Fruit fly (Drosophila melanogaster) whole organism, embryonic: ENCODE data around the gene CG43401.

ENCODE experiments used
- BtbVII ChIP-seq: fragments of 200-800 bp; sonication (Bioruptor generic); optimal IDR thresholded peaks from 3 replicates; lab custom pipeline; 2017; ENCODE audit warnings: missing biosample characterization, mild to moderate bottlenecking, missing genetic modification characterization
- Bteb2 ChIP-seq: fragments of 200-800 bp; sonication (Bioruptor generic); optimal IDR thresholded peaks from 2 replicates; lab custom pipeline; 2016; ENCODE audit warnings: missing biosample characterization, missing genetic modification characterization
- CG10462 ChIP-seq: fragments of 200-800 bp; sonication (Bioruptor generic); optimal IDR thresholded peaks from 2 replicates; lab custom pipeline; 2016; ENCODE audit warnings: missing biosample characterization, missing genetic modification characterization
- CG11093 ChIP-seq: fragments of 200-800 bp; sonication (Bioruptor generic); IDR thresholded peaks from 3 replicates; pipeline ENCODE4 v1.3.6; 2022; ENCODE audit warnings: missing biosample characterization, missing genetic modification characterization
- CG11696 ChIP-seq: fragments of 200-800 bp; sonication (Bioruptor generic); IDR thresholded peaks from 2 replicates; pipeline ENCODE4 v1.3.6; 2022; ENCODE audit warnings: missing biosample characterization, missing genetic modification characterization
- CG12299 ChIP-seq: fragments of 200-800 bp; sonication (Bioruptor generic); optimal IDR thresholded peaks from 2 replicates; lab custom pipeline; 2018; ENCODE audit warnings: missing biosample characterization, mild to moderate bottlenecking, missing genetic modification characterization
- CG1233 ChIP-seq: fragments of 200-800 bp; sonication (Bioruptor generic); optimal IDR thresholded peaks from 4 replicates; lab custom pipeline; 2018; ENCODE audit warnings: missing biosample characterization, mild to moderate bottlenecking, missing genetic modification characterization
- CG12744 ChIP-seq: fragments of 200-800 bp; sonication (Bioruptor generic); optimal IDR thresholded peaks from 2 replicates; lab custom pipeline; 2016; ENCODE audit warnings: missing biosample characterization, missing genetic modification characterization
- CG12769 ChIP-seq: fragments of 200-800 bp; sonication (Bioruptor generic); optimal IDR thresholded peaks from 2 replicates; lab custom pipeline; 2019; ENCODE audit warnings: missing biosample characterization, mild to moderate bottlenecking, missing genetic modification characterization, moderate library complexity
- CG13123 ChIP-seq: fragments of 200-800 bp; sonication (Bioruptor generic); optimal IDR thresholded peaks from 2 replicates; lab custom pipeline; 2016; ENCODE audit warnings: missing biosample characterization, missing genetic modification characterization
- CG14014 ChIP-seq: fragments of 200-800 bp; sonication (Bioruptor generic); IDR thresholded peaks from 2 replicates; pipeline ENCODE4 v1.3.6; 2022; ENCODE audit warnings: missing biosample characterization, missing genetic modification characterization
- CG15601 ChIP-seq: fragments of 200-800 bp; sonication (Bioruptor generic); optimal IDR thresholded peaks from 3 replicates; lab custom pipeline; 2019; ENCODE audit warnings: missing biosample characterization, mild to moderate bottlenecking, missing genetic modification characterization, moderate library complexity
- CG16779 ChIP-seq: fragments of 200-800 bp; sonication (Bioruptor generic); IDR thresholded peaks from 2 replicates; pipeline ENCODE4 v1.3.6; 2022; ENCODE audit warnings: missing biosample characterization, missing genetic modification characterization
- CG16815 ChIP-seq: fragments of 200-800 bp; sonication (Bioruptor generic); optimal IDR thresholded peaks from 3 replicates; lab custom pipeline; 2017; ENCODE audit warnings: missing biosample characterization, mild to moderate bottlenecking, missing genetic modification characterization
- CG17568 ChIP-seq: fragments of 200-800 bp; sonication (Bioruptor generic); optimal IDR thresholded peaks from 2 replicates; lab custom pipeline; 2018; ENCODE audit warnings: missing biosample characterization, mild to moderate bottlenecking, missing genetic modification characterization, moderate library complexity
- CG2712 ChIP-seq: fragments of 200-800 bp; optimal IDR thresholded peaks from 3 replicates; lab custom pipeline; 2019; ENCODE audit warnings: missing biosample characterization, mild to moderate bottlenecking, missing genetic modification characterization, moderate library complexity
- CG31365 ChIP-seq: fragments of 200-800 bp; sonication (Bioruptor generic); optimal IDR thresholded peaks from 2 replicates; lab custom pipeline; 2018; ENCODE audit warnings: missing biosample characterization, mild to moderate bottlenecking, missing genetic modification characterization
- CG34376 ChIP-seq: fragments of 200-800 bp; sonication (Bioruptor generic); optimal IDR thresholded peaks from 2 replicates; lab custom pipeline; 2018; ENCODE audit warnings: missing biosample characterization, mild to moderate bottlenecking, missing genetic modification characterization
- CG6854 ChIP-seq: fragments of 200-800 bp; sonication (Bioruptor generic); optimal IDR thresholded peaks from 3 replicates; lab custom pipeline; 2017; ENCODE audit warnings: missing biosample characterization, mild to moderate bottlenecking, missing genetic modification characterization
- CG7372 ChIP-seq: fragments of 200-800 bp; sonication (Bioruptor generic); IDR thresholded peaks from 2 replicates; pipeline ENCODE4 v1.3.6; 2022; ENCODE audit warnings: missing biosample characterization, missing genetic modification characterization
- CG7786 ChIP-seq: fragments of 200-800 bp; sonication (Bioruptor generic); optimal IDR thresholded peaks from 2 replicates; lab custom pipeline; 2016; ENCODE audit warnings: missing biosample characterization, missing genetic modification characterization
- Dek ChIP-seq: fragments of 200-800 bp; sonication (Bioruptor generic); optimal IDR thresholded peaks from 3 replicates; lab custom pipeline; 2019; ENCODE audit warnings: missing biosample characterization, mild to moderate bottlenecking, missing genetic modification characterization, moderate library complexity
- Elba2 ChIP-seq: fragments of 200-800 bp; sonication (Bioruptor generic); optimal IDR thresholded peaks from 3 replicates; lab custom pipeline; 2016; ENCODE audit warnings: missing biosample characterization, missing genetic modification characterization
- HHEX ChIP-seq: fragments of 200-800 bp; sonication (Bioruptor generic); optimal IDR thresholded peaks from 3 replicates; lab custom pipeline; 2017; ENCODE audit warnings: missing biosample characterization, mild to moderate bottlenecking, missing genetic modification characterization, missing genetic modification reagents
- HLH3B ChIP-seq: fragments of 200-800 bp; sonication (Bioruptor generic); IDR thresholded peaks from 2 replicates; pipeline ENCODE4 v1.3.6; 2022; ENCODE audit warnings: missing biosample characterization, missing genetic modification characterization
- Meics ChIP-seq: fragments of 200-800 bp; sonication (Bioruptor generic); optimal IDR thresholded peaks from 2 replicates; lab custom pipeline; 2017; ENCODE audit warnings: missing biosample characterization, mild to moderate bottlenecking, missing genetic modification characterization
- Opbp ChIP-seq: fragments of 200-800 bp; sonication (Bioruptor generic); IDR thresholded peaks from 3 replicates; pipeline ENCODE4 v1.3.6; 2022; ENCODE audit warnings: missing biosample characterization, missing genetic modification characterization; ENCODE audit not compliant: partially characterized antibody
- Rx ChIP-seq: fragments of 200-800 bp; sonication (Bioruptor generic); IDR thresholded peaks from 2 replicates; pipeline ENCODE4 v1.3.6; 2022; ENCODE audit warnings: missing biosample characterization, missing genetic modification characterization
- Side ChIP-seq: fragments of 200-800 bp; sonication (Bioruptor generic); optimal IDR thresholded peaks from 2 replicates; lab custom pipeline; 2016; ENCODE audit warnings: missing biosample characterization, missing genetic modification characterization
- TFAM ChIP-seq: fragments of 200-800 bp; sonication (Bioruptor generic); optimal IDR thresholded peaks from 2 replicates; lab custom pipeline; 2017; ENCODE audit warnings: missing biosample characterization, missing genetic modification characterization, inconsistent platforms
- ci ChIP-seq: fragments of 200-800 bp; sonication (Bioruptor generic); IDR thresholded peaks from 3 replicates; pipeline ENCODE4 v1.3.6; 2022; ENCODE audit warnings: missing biosample characterization, missing genetic modification characterization
- danr ChIP-seq: fragments of 200-800 bp; sonication (Bioruptor generic); IDR thresholded peaks from 2 replicates; pipeline ENCODE4 v1.3.6; 2022; ENCODE audit warnings: missing biosample characterization, missing genetic modification characterization
- emc ChIP-seq: fragments of 200-800 bp; sonication (Bioruptor generic); optimal IDR thresholded peaks from 2 replicates; lab custom pipeline; 2016; ENCODE audit warnings: missing biosample characterization, missing genetic modification characterization
- fru ChIP-seq: fragments of >200 bp; optimal IDR thresholded peaks from 2 replicates; lab custom pipeline; 2017
- grn ChIP-seq: fragments of 200-800 bp; sonication (Bioruptor generic); optimal IDR thresholded peaks from 3 replicates; lab custom pipeline; 2017; ENCODE audit warnings: missing biosample characterization, missing genetic modification characterization
- gro ChIP-seq: fragments of 200-800 bp; sonication (Bioruptor generic); optimal IDR thresholded peaks from 2 replicates; lab custom pipeline; 2016; ENCODE audit warnings: missing biosample characterization, missing genetic modification characterization
- gt ChIP-seq: fragments of 200-800 bp; sonication (Bioruptor generic); IDR thresholded peaks from 2 replicates; pipeline ENCODE4 v1.3.6; 2022; ENCODE audit warnings: missing biosample characterization, missing genetic modification characterization
- insv ChIP-seq, 2 experiments: fragments of 200-800 bp; sonication (Bioruptor generic); optimal IDR thresholded peaks; 3 replicates each; lab custom pipeline; 2016 to 2018; ENCODE audit warnings: missing biosample characterization in 2 of 2, missing genetic modification characterization in 2 of 2
- jing ChIP-seq: fragments of 200-800 bp; sonication (Bioruptor generic); optimal IDR thresholded peaks from 2 replicates; lab custom pipeline; 2018; ENCODE audit warnings: missing biosample characterization, mild to moderate bottlenecking, missing genetic modification characterization
- lbe ChIP-seq: fragments of 200-800 bp; sonication (Bioruptor generic); optimal IDR thresholded peaks from 2 replicates; lab custom pipeline; 2016; ENCODE audit warnings: missing biosample characterization, mild to moderate bottlenecking, missing genetic modification characterization
- mam ChIP-seq: fragments of 200-800 bp; sonication (Bioruptor generic); optimal IDR thresholded peaks from 3 replicates; lab custom pipeline; 2016; ENCODE audit warnings: missing biosample characterization, missing genetic modification characterization
- onecut ChIP-seq: fragments of 200-800 bp; sonication (Bioruptor generic); IDR thresholded peaks from 2 replicates; pipeline ENCODE4 v1.3.6; 2022; ENCODE audit warnings: missing biosample characterization, missing genetic modification characterization
- pho ChIP-seq: fragments of 200-800 bp; sonication (Bioruptor generic); optimal IDR thresholded peaks from 2 replicates; lab custom pipeline; 2016; ENCODE audit warnings: missing biosample characterization, missing genetic modification characterization
- psq ChIP-seq: fragments of 200-800 bp; sonication (Bioruptor generic); optimal IDR thresholded peaks from 2 replicates; lab custom pipeline; 2017; ENCODE audit warnings: missing biosample characterization, missing genetic modification characterization
- seq ChIP-seq: fragments of 200-800 bp; sonication (Bioruptor generic); IDR thresholded peaks from 2 replicates; pipeline ENCODE4 v1.3.6; 2022; ENCODE audit warnings: missing biosample characterization, missing genetic modification characterization
- sima ChIP-seq: fragments of 200-800 bp; sonication (Bioruptor generic); optimal IDR thresholded peaks from 2 replicates; lab custom pipeline; 2016; ENCODE audit warnings: missing biosample characterization, missing genetic modification characterization
- slp2 ChIP-seq: fragments of 200-800 bp; sonication (Bioruptor generic); optimal IDR thresholded peaks from 2 replicates; lab custom pipeline; 2016; ENCODE audit warnings: missing biosample characterization, missing genetic modification characterization
- sr ChIP-seq: fragments of 200-800 bp; sonication (Bioruptor generic); IDR thresholded peaks from 3 replicates; pipeline ENCODE4 v1.3.6; 2022; ENCODE audit warnings: missing biosample characterization, missing genetic modification characterization
- ssp ChIP-seq: fragments of 200-800 bp; sonication (Bioruptor generic); IDR thresholded peaks from 2 replicates; pipeline ENCODE4 v1.3.6; 2022; ENCODE audit warnings: missing biosample characterization, missing genetic modification characterization
- tgo ChIP-seq: fragments of 200-800 bp; sonication (Bioruptor generic); IDR thresholded peaks from 3 replicates; pipeline ENCODE4 v1.3.6; 2022; ENCODE audit warnings: missing biosample characterization, missing genetic modification characterization
- trem ChIP-seq: fragments of 200-800 bp; optimal IDR thresholded peaks from 3 replicates; lab custom pipeline; 2019; ENCODE audit warnings: missing biosample characterization, mild to moderate bottlenecking, missing genetic modification characterization, moderate library complexity
- tx ChIP-seq: fragments of 200-800 bp; sonication (Bioruptor generic); optimal IDR thresholded peaks from 2 replicates; lab custom pipeline; 2016; ENCODE audit warnings: missing biosample characterization, missing genetic modification characterization
- zfh1 ChIP-seq: fragments of 200-800 bp; sonication (Bioruptor generic); IDR thresholded peaks from 3 replicates; pipeline ENCODE4 v1.3.6; 2022; ENCODE audit warnings: missing biosample characterization, missing genetic modification characterization

Gene CG43401

DNA sequence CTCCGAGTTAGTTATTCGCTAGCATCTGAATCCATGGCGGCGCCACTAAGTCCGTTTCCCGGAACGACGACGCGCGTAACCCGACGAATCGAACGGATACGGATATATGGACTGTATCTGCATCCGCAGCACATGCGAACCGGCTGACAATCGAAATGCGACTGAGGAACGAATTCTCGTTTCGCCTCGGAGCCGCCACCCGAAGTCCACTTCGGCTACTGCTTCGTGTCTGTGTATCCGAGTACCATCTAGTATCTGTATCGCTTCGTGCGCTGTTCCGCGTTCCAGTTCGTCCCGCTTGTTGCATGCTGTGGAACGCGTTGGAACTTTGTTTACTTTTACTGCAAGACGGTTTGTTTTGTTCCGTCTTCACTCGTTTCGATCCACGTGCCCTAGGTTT lies 8.0 kb upstream of the CG43401 start, which contains the start of gene robo2 (continued):
- TF ChIP-seq CG16779 (GFP tag; lab: Robert Waterston, UW) (peak; percentile 38; the same call in 1 of the 2 replicates), psq (GFP tag; lab: Kevin White, UChicago) (no peak), CG11093 (GFP tag; lab: Robert Waterston, UW) (no peak), gro (GFP tag; lab: Kevin White, UChicago) (peak; percentile 64), tx (GFP tag; lab: Kevin White, UChicago) (no peak), CG14014 (peak; percentile 64; the same call in 1 of the 2 replicates), ssp (GFP tag; lab: Robert Waterston, UW) (no peak), CG15601 (tag; lab: Kevin White, UChicago) (peak; percentile 43), fru (lab: Kevin White, UChicago) (no peak), mam (no peak), emc (GFP tag; lab: Kevin White, UChicago) (no peak), lbe (GFP tag; lab: Kevin White, UChicago) (no peak), grn (GFP tag; lab: Kevin White, UChicago) (peak; percentile 65), CG12299 (tag; lab: Kevin White, UChicago) (no peak), Dek (tag; lab: Kevin White, UChicago) (no peak), TFAM (GFP tag; lab: Kevin White, UChicago) (no peak), HLH3B (GFP tag; lab: Robert Waterston, UW) (peak; percentile 65; the same call in 1 of the 2 replicates), zfh1 (GFP tag; lab: Robert Waterston, UW) (peak; percentile 51; the same call in 2 of the 3 replicates), CG13123 (GFP tag; lab: Kevin White, UChicago) (no peak), Elba2 (no peak), gt (GFP tag; lab: Robert Waterston, UW) (no peak), CG7372 (GFP tag; lab: Robert Waterston, UW) (no peak), CG2712 (tag; lab: Kevin White, UChicago) (peak; percentile 53), CG11696 (no peak), insv (GFP tag; optimal IDR thresholded peaks at IDR 0.05; lab: Kevin White, UChicago) (peak in 1 of 2 experiments; percentile 48), Side (peak; percentile 9), CG12769 (tag; lab: Kevin White, UChicago) (peak; percentile 92), tgo (GFP tag; lab: Robert Waterston, UW) (0 out of 3 replicates have a peak, but pooled peaks have one; percentile 23), CG12744 (GFP tag; lab: Kevin White, UChicago) (peak; percentile 68), jing (peak; percentile 93), CG6854 (peak; percentile 55), trem (peak; percentile 41), CG1233 (GFP tag; lab: Kevin White, UChicago) (peak; percentile 51), HHEX (GFP tag; lab: Kevin White, UChicago) (peak; percentile 58), sima (GFP tag; lab: Kevin White, UChicago) (no peak), CG16815 (GFP tag; lab: Kevin White, UChicago) (no peak), CG7786 (GFP tag; lab: Kevin White, UChicago) (no peak), CG34376 (GFP tag; lab: Kevin White, UChicago) (peak; percentile 80), ci (GFP tag; lab: Robert Waterston, UW) (peak; percentile 87), CG10462 (GFP tag; lab: Kevin White, UChicago) (no peak), BtbVII (peak; percentile 70), Opbp (GFP tag; lab: Robert Waterston, UW) (peak; percentile 72), seq (GFP tag; lab: Robert Waterston, UW) (no peak), slp2 (GFP tag; lab: Kevin White, UChicago) (peak; percentile 48), pho (GFP tag; lab: Kevin White, UChicago) (peak; percentile 19), Meics (GFP tag; lab: Kevin White, UChicago) (peak; percentile 37), Bteb2 (GFP tag; lab: Kevin White, UChicago) (peak; percentile 12), danr (GFP tag; lab: Robert Waterston, UW) (no peak), CG31365 (tag; lab: Kevin White, UChicago) (peak; percentile 55), Rx (GFP tag; lab: Robert Waterston, UW) (no peak), onecut (GFP tag; lab: Robert Waterston, UW) (peak; percentile 50; the same call in 1 of the 2 replicates), CG17568 (GFP tag; lab: Kevin White, UChicago) (peak; percentile 45), sr (GFP tag; lab: Robert Waterston, UW) (peak; percentile 38; the same call in 1 of the 3 replicates)
